Fruit fly (Drosophila melanogaster) whole organism, pupa: Measurements from ENCODE around the gene Ssb-c31a.

Experiments
- CG10348 ChIP-seq: fragments of 200-800 bp; sonication (Bioruptor generic); IDR thresholded peaks from 2 replicates; pipeline ENCODE4 v1.3.6; 2022; ENCODE audit warnings: missing biosample characterization, missing genetic modification characterization
- CG12605 ChIP-seq: fragments of 200-800 bp; sonication (Bioruptor generic); IDR thresholded peaks from 2 replicates; pipeline ENCODE4 v1.3.6; 2022; ENCODE audit warnings: missing biosample characterization, missing genetic modification characterization
- CG17806 ChIP-seq: fragments of 200-800 bp; sonication (Bioruptor generic); optimal IDR thresholded peaks from 2 replicates; lab custom pipeline; 2018; ENCODE audit warnings: missing biosample characterization, mild to moderate bottlenecking, missing genetic modification characterization, moderate library complexity
- CG4496 ChIP-seq: fragments of 200-800 bp; sonication (Bioruptor generic); IDR thresholded peaks from 3 replicates; pipeline ENCODE4 v1.3.6; 2022; ENCODE audit warnings: missing biosample characterization, missing genetic modification characterization
- CG8159 ChIP-seq: fragments of 200-800 bp; sonication (Bioruptor generic); optimal IDR thresholded peaks from 3 replicates; lab custom pipeline; 2018; ENCODE audit warnings: missing biosample characterization, mild to moderate bottlenecking, missing genetic modification characterization, moderate library complexity
- CG9948 ChIP-seq: fragments of 200-800 bp; sonication (Bioruptor generic); optimal IDR thresholded peaks from 2 replicates; lab custom pipeline; 2018; ENCODE audit warnings: missing biosample characterization, mild to moderate bottlenecking, missing genetic modification characterization, moderate library complexity
- D1 ChIP-seq: fragments of 200-800 bp; sonication (Bioruptor generic); optimal IDR thresholded peaks from 2 replicates; lab custom pipeline; 2018; ENCODE audit warnings: missing biosample characterization, mild to moderate bottlenecking, missing genetic modification characterization, moderate library complexity
- EcR ChIP-seq: fragments of 200-800 bp; sonication (Bioruptor generic); optimal IDR thresholded peaks from 3 replicates; lab custom pipeline; 2019; ENCODE audit warnings: missing biosample characterization, missing genetic modification characterization, mild to moderate bottlenecking, moderate library complexity, missing genetic modification reagents
- Ets98B ChIP-seq: fragments of 200-800 bp; sonication (Bioruptor generic); IDR thresholded peaks from 2 replicates; pipeline ENCODE4 v1.3.6; 2022; ENCODE audit warnings: missing biosample characterization, missing genetic modification characterization
- Pif1B ChIP-seq: fragments of 200-800 bp; sonication (Bioruptor generic); optimal IDR thresholded peaks from 3 replicates; lab custom pipeline; 2016; ENCODE audit warnings: missing biosample characterization, missing genetic modification characterization
- fd96Ca ChIP-seq: fragments of 200-800 bp; sonication (Bioruptor generic); IDR thresholded peaks from 3 replicates; pipeline ENCODE4 v1.3.6; 2022; ENCODE audit warnings: missing biosample characterization, missing genetic modification characterization
- gl ChIP-seq: fragments of 200-800 bp; sonication (Bioruptor generic); optimal IDR thresholded peaks from 2 replicates; lab custom pipeline; 2018; ENCODE audit warnings: missing biosample characterization, mild to moderate bottlenecking, missing genetic modification characterization

DNA sequence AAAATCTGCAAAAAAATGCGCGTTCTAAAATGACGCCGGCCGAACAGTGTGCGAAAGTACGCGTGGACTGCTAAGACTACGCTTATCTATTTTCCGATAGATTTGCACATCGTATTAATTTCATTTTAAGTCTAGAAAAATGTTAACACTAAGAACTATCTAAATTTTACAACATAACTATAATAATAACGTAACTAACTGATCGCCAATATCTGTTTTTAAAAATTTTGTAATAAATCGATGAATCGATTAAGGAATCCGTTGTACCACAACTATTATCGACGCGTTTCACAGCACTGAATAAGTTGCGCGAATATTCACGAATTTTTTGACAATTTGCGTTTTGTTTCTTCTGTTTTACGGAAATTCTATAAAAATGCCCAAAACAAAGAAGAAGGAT lies at the start of gene Ssb-c31a:
- TF ChIP-seq CG8159 (tag; lab: Kevin White, UChicago), result peak; percentile 43
- TF ChIP-seq CG12605 (GFP tag; lab: Robert Waterston, UW), result no peak
- TF ChIP-seq gl (tag; lab: Kevin White, UChicago), result no peak
- TF ChIP-seq CG17806 (tag; lab: Kevin White, UChicago), result peak; percentile 9
- TF ChIP-seq EcR (GFP tag; lab: Kevin White, UChicago), result peak; percentile 14
- no peak for TF ChIP-seq D1 (tag; lab: Kevin White, UChicago)
- TF ChIP-seq fd96Ca (GFP tag; lab: Robert Waterston, UW), result no peak
- peak; percentile 30 for TF ChIP-seq Pif1B (GFP tag; lab: Kevin White, UChicago)
- TF ChIP-seq Ets98B (GFP tag; lab: Robert Waterston, UW), result no peak
- no peak for TF ChIP-seq CG9948
- 0 out of 3 replicates have a peak, but pooled peaks have one; percentile 3 for TF ChIP-seq CG4496
- TF ChIP-seq CG10348, result no peak
